Worm (Caenorhabditis elegans) whole organism, L3 larva: ENCODE data around the gene T09F3.4.
A peak's percentile ranks its signal among the peaks of the same experiment; 100 is the strongest.

Experiments used
- ZK546.5 ChIP-seq: sonication (generic microtip); optimal IDR thresholded peaks from 2 replicates; lab custom pipeline; 2017; ENCODE audit warnings: missing biosample characterization, missing genetic modification characterization
- ama-1 ChIP-seq: fragments of 150-350 bp; optimal IDR thresholded peaks from 2 replicates; lab custom pipeline; 2018
- ceh-16 ChIP-seq: sonication (generic microtip); optimal IDR thresholded peaks from 2 replicates; lab custom pipeline; 2017; ENCODE audit warnings: missing biosample characterization, missing genetic modification characterization
- ceh-28 ChIP-seq: fragments of 150-350 bp; optimal IDR thresholded peaks from 2 replicates; lab custom pipeline; 2014; ENCODE audit warnings: missing biosample characterization, missing genetic modification reagents, missing genetic modification characterization
- ceh-82 ChIP-seq: fragments of 150-350 bp; optimal IDR thresholded peaks from 2 replicates; lab custom pipeline; 2014; ENCODE audit warnings: missing biosample characterization, missing genetic modification characterization
- ceh-9 ChIP-seq: sonication (generic microtip); optimal IDR thresholded peaks from 2 replicates; lab custom pipeline; 2018; ENCODE audit warnings: missing biosample characterization, missing genetic modification characterization
- elt-1 ChIP-seq: fragments of 150-350 bp; optimal IDR thresholded peaks from 2 replicates; lab custom pipeline; 2014; ENCODE audit warnings: missing biosample characterization, missing genetic modification characterization
- elt-2 ChIP-seq: sonication (generic microtip); optimal IDR thresholded peaks from 2 replicates; lab custom pipeline; 2016; ENCODE audit warnings: missing genetic modification reagents, mild to moderate bottlenecking, missing genetic modification characterization, missing compliant biosample characterization
- elt-3 ChIP-seq, 3 experiments: fragments of 150-350 bp in 1 of 3; sonication (generic microtip) in 2 of 3; optimal IDR thresholded peaks; 2 replicates in 2 of 3; 4 replicates in 1 of 3; lab custom pipeline; 2014 to 2017; ENCODE audit warnings: missing biosample characterization in 3 of 3, missing genetic modification characterization in 3 of 3
- eor-1 ChIP-seq, 2 experiments: fragments of 150-350 bp; optimal IDR thresholded peaks; 2 replicates each; lab custom pipeline; 2014 to 2018; ENCODE audit warnings: missing biosample characterization in 2 of 2, missing genetic modification characterization in 2 of 2
- fkh-10 ChIP-seq: sonication (generic microtip); optimal IDR thresholded peaks from 2 replicates; lab custom pipeline; 2017; ENCODE audit warnings: missing biosample characterization, missing genetic modification reagents, missing genetic modification characterization
- fkh-2 ChIP-seq: fragments of 150-350 bp; optimal IDR thresholded peaks from 2 replicates; lab custom pipeline; 2014; ENCODE audit warnings: missing biosample characterization, missing genetic modification reagents, missing genetic modification characterization
- hmg-11 ChIP-seq: sonication (generic microtip); optimal IDR thresholded peaks from 2 replicates; lab custom pipeline; 2016; ENCODE audit warnings: missing genetic modification characterization, missing compliant biosample characterization
- jun-1 ChIP-seq: fragments of 150-350 bp; optimal IDR thresholded peaks from 2 replicates; lab custom pipeline; 2014; ENCODE audit warnings: missing biosample characterization, missing genetic modification reagents, missing genetic modification characterization
- lin-39 ChIP-seq: fragments of 150-350 bp; optimal IDR thresholded peaks from 2 replicates; lab custom pipeline; 2018; ENCODE audit warnings: missing biosample characterization, missing genetic modification reagents, missing genetic modification characterization
- lsy-12 ChIP-seq: sonication (generic microtip); optimal IDR thresholded peaks from 2 replicates; lab custom pipeline; 2016; ENCODE audit warnings: mild to moderate bottlenecking, missing genetic modification characterization, missing compliant biosample characterization
- mdl-1 ChIP-seq: fragments of 150-350 bp; optimal IDR thresholded peaks from 2 replicates; lab custom pipeline; 2014; ENCODE audit warnings: missing biosample characterization, missing genetic modification characterization
- mml-1 ChIP-seq: fragments of 150-350 bp; sonication (generic microtip); optimal IDR thresholded peaks from 3 replicates; lab custom pipeline; 2014; ENCODE audit warnings: missing biosample characterization, missing genetic modification characterization
- nfya-1 ChIP-seq: sonication (generic microtip); optimal IDR thresholded peaks from 2 replicates; lab custom pipeline; 2017; ENCODE audit warnings: missing genetic modification characterization, mild to moderate bottlenecking, missing compliant biosample characterization, antibody characterized with exemption, moderate library complexity; ENCODE audit not compliant: insufficient read depth
- nhr-11 ChIP-seq: fragments of 150-350 bp; optimal IDR thresholded peaks from 2 replicates; lab custom pipeline; 2014; ENCODE audit warnings: missing biosample characterization, missing genetic modification characterization
- nhr-12 ChIP-seq: fragments of 150-350 bp; optimal IDR thresholded peaks from 2 replicates; lab custom pipeline; 2014; ENCODE audit warnings: missing biosample characterization, missing genetic modification characterization
- nhr-23 ChIP-seq: fragments of 150-350 bp; optimal IDR thresholded peaks from 2 replicates; lab custom pipeline; 2014; ENCODE audit warnings: missing biosample characterization, missing genetic modification reagents, missing genetic modification characterization
- nhr-237 ChIP-seq: fragments of 150-350 bp; optimal IDR thresholded peaks from 2 replicates; lab custom pipeline; 2014; ENCODE audit warnings: missing biosample characterization, missing genetic modification characterization
- nhr-25 ChIP-seq: sonication (generic microtip); optimal IDR thresholded peaks from 2 replicates; lab custom pipeline; 2017; ENCODE audit warnings: missing biosample characterization, missing genetic modification characterization
- nhr-28 ChIP-seq: fragments of 150-350 bp; optimal IDR thresholded peaks from 2 replicates; lab custom pipeline; 2014; ENCODE audit warnings: missing biosample characterization, missing genetic modification characterization
- nhr-43 ChIP-seq: sonication (generic microtip); optimal IDR thresholded peaks from 2 replicates; lab custom pipeline; 2016; ENCODE audit warnings: mild to moderate bottlenecking, missing genetic modification characterization, missing compliant biosample characterization; ENCODE audit not compliant: poor library complexity, severe bottlenecking
- nhr-67 ChIP-seq: fragments of 150-350 bp; optimal IDR thresholded peaks from 2 replicates; lab custom pipeline; 2014; ENCODE audit warnings: missing biosample characterization, missing genetic modification characterization
- nhr-76 ChIP-seq: fragments of 150-350 bp; sonication (generic microtip); optimal IDR thresholded peaks from 5 replicates; lab custom pipeline; 2014; ENCODE audit warnings: missing biosample characterization, missing genetic modification characterization
- nhr-77 ChIP-seq: fragments of 150-350 bp; optimal IDR thresholded peaks from 2 replicates; lab custom pipeline; 2014; ENCODE audit warnings: missing biosample characterization, missing genetic modification characterization
- pha-4 ChIP-seq: fragments of 150-350 bp; optimal IDR thresholded peaks from 2 replicates; lab custom pipeline; 2014; ENCODE audit warnings: missing biosample characterization, missing genetic modification reagents, missing genetic modification characterization
- pqm-1 ChIP-seq: fragments of 150-350 bp; optimal IDR thresholded peaks from 2 replicates; lab custom pipeline; 2017; ENCODE audit warnings: missing biosample characterization, missing genetic modification characterization, inconsistent platforms
- sea-2 ChIP-seq: fragments of 150-350 bp; sonication (generic microtip); optimal IDR thresholded peaks from 4 replicates; lab custom pipeline; 2014; ENCODE audit warnings: missing biosample characterization, missing genetic modification reagents, missing genetic modification characterization
- snpc-4 ChIP-seq: fragments of 150-350 bp; optimal IDR thresholded peaks from 2 replicates; lab custom pipeline; 2014; ENCODE audit warnings: missing biosample characterization, missing genetic modification characterization
- tbx-2 ChIP-seq: sonication (generic microtip); optimal IDR thresholded peaks from 2 replicates; lab custom pipeline; 2016; ENCODE audit warnings: mild to moderate bottlenecking, missing genetic modification characterization, missing compliant biosample characterization
- unc-39 ChIP-seq: sonication (generic microtip); optimal IDR thresholded peaks from 4 replicates; lab custom pipeline; 2017; ENCODE audit warnings: missing biosample characterization, missing genetic modification characterization
- unc-62 ChIP-seq: fragments of 150-350 bp; sonication (generic microtip); optimal IDR thresholded peaks from 4 replicates; lab custom pipeline; 2014; ENCODE audit warnings: missing biosample characterization, missing genetic modification reagents, missing genetic modification characterization
- zag-1 ChIP-seq: fragments of 150-350 bp; optimal IDR thresholded peaks from 2 replicates; lab custom pipeline; 2014; ENCODE audit warnings: missing biosample characterization, missing genetic modification characterization
- ztf-4 ChIP-seq: fragments of 150-350 bp; optimal IDR thresholded peaks from 2 replicates; lab custom pipeline; 2014; ENCODE audit warnings: missing biosample characterization, missing genetic modification characterization

T09F3.4 gene

ce11 chrII:10390250-10390821 lies 5.2 kb upstream of the T09F3.4 start:
- TF ChIP-seq nhr-76 (no peak), ceh-28 (no peak), nhr-23 (peak; percentile 78), unc-62 (GFP tag; lab: Kevin White, UChicago) (no peak), snpc-4 (tag; lab: Kevin White, UChicago) (no peak), ZK546.5 (no peak), nhr-43 (tag; lab: Kevin White, UChicago) (peak; percentile 77), fkh-10 (no peak), nhr-25 (tag; lab: Kevin White, UChicago) (peak; percentile 71), lin-39 (peak; percentile 38), unc-39 (tag; lab: Kevin White, UChicago) (no peak), sea-2 (GFP tag; lab: Kevin White, UChicago) (no peak), fkh-2 (tag; lab: Kevin White, UChicago) (no peak), lsy-12 (tag; lab: Kevin White, UChicago) (no peak), ceh-9 (tag; lab: Kevin White, UChicago) (no peak), eor-1 (tag; optimal IDR thresholded peaks at IDR 0.05; lab: Kevin White, UChicago) (no peak), ztf-4 (no peak), elt-3 (tag; optimal IDR thresholded peaks at IDR 0.05; lab: Kevin White, UChicago) (peak in 1 of 3 experiments; percentile 66), elt-2 (tag; lab: Kevin White, UChicago) (peak; percentile 44), jun-1 (peak; percentile 58), nhr-28 (tag; lab: Kevin White, UChicago) (no peak), ceh-82 (tag; lab: Kevin White, UChicago) (no peak), mml-1 (tag; lab: Kevin White, UChicago) (peak; percentile 28), nhr-77 (no peak), elt-1 (tag; lab: Kevin White, UChicago) (no peak), pha-4 (tag; lab: Kevin White, UChicago) (peak; percentile 27), ama-1 (lab: Kevin White, UChicago) (peak; percentile 28), nhr-11 (peak; percentile 39), nhr-237 (tag; lab: Kevin White, UChicago) (no peak), nhr-12 (tag; lab: Kevin White, UChicago) (no peak), zag-1 (no peak), hmg-11 (tag; lab: Kevin White, UChicago) (no peak), tbx-2 (tag; lab: Kevin White, UChicago) (peak; percentile 18), pqm-1 (tag; lab: Kevin White, UChicago) (peak; percentile 61), mdl-1 (tag; lab: Kevin White, UChicago) (peak; percentile 4), nfya-1 (tag; lab: Kevin White, UChicago) (peak; percentile 56), ceh-16 (tag; lab: Kevin White, UChicago) (no peak), nhr-67 (tag; lab: Kevin White, UChicago) (no peak)

DNA sequence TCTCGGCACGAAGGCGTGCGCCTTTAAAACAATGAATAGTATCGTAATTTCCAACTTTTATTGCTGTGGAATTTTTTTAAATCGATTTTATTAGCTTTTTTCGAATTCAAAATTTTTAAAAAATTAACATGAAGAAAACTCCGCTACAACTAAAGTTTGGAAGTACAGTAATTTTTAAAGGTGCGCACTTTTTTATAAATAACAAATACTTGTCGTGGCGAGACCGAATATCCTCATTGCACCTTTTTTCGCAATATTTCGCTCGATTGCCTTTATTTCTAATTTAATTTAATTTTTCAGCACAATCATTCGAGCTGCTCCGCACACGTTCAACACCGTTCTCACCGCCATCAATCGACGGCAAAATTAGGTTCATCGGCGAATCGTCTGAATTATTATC lies 4.7 kb upstream of the T09F3.4 start, which contains the start of the genes T09F3.2 and T09F3.7:
Gene T09F3.2 (plus strand): TSS at position 301 of the 400 bp plus-strand sequence.
Gene T09F3.7 (plus strand): TSS at position 315 of the 400 bp plus-strand sequence.
- TF ChIP-seq ama-1 (lab: Kevin White, UChicago) (peak; percentile 4), nhr-25 (tag; lab: Kevin White, UChicago) (no peak)
- TF ChIP-seq, all 47 proteins: peak for 1

ce11 chrII:10393282-10394179 lies 2.0 kb upstream of the T09F3.4 start, which contains the start of gene gpd-1:
Gene gpd-1, plus strand, starts transcription at chrII:10394129.
- no peak for TF ChIP-seq nhr-11
